Fruit fly (Drosophila melanogaster) whole organism, wandering third instar larva: Measurements from ENCODE around the gene CG42833.

Experiments used
- Abd-B ChIP-seq: fragments of >200 bp; optimal IDR thresholded peaks from 2 replicates; lab custom pipeline; 2017; ENCODE audit warnings: missing biosample characterization, missing genetic modification characterization
- Sp1 ChIP-seq: fragments of 200-800 bp; sonication (Bioruptor generic); optimal IDR thresholded peaks from 3 replicates; lab custom pipeline; 2019; ENCODE audit warnings: missing biosample characterization, mild to moderate bottlenecking, missing genetic modification characterization, moderate library complexity
- ey ChIP-seq: fragments of 200-800 bp; sonication (Bioruptor generic); optimal IDR thresholded peaks from 2 replicates; lab custom pipeline; 2016; ENCODE audit warnings: missing biosample characterization, missing genetic modification characterization
- lola ChIP-seq: fragments of >200 bp; optimal IDR thresholded peaks from 2 replicates; lab custom pipeline; 2017; ENCODE audit warnings: missing biosample characterization, missing genetic modification characterization
- psq ChIP-seq: fragments of 200-800 bp; sonication (Bioruptor generic); optimal IDR thresholded peaks from 3 replicates; lab custom pipeline; 2017; ENCODE audit warnings: missing biosample characterization, mild to moderate bottlenecking, missing genetic modification characterization, moderate library complexity

DNA sequence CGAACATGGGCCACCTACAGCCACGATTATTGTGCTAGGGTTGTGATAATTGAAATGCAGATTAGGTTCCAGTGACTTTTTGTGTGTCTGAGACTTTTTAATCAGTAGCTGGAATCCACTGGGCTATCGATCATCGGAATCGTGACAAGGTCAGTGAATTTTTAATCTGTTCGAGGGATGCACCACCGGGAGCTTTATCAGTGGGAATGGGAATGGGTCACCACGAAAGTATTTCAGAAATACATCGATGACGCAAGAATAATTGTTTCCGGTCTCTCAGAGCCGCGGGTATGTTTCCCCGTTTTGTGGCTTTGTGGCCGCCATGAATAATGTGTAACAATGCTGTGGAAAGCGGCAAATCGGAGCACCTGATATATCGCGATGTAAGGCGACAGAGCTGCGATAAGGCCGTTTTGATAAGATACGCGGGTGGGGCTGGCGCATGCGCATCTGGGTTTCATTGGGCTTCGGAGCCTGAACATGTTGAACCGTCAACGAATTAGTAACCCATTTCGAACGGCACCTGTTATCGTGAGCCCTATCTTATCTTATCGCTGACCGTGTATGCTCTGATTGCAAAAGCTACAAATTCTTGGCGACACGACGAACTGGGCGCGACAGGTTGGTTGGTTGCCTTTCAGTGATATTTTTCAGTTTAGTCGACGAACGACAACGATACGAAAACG, 11.9 kb upstream of the CG42833 start, which contains the start of gene Ssk:
- TF ChIP-seq psq (no peak), Abd-B (GFP tag; lab: Kevin White, UChicago) (no peak), ey (no peak), Sp1 (GFP tag; lab: Kevin White, UChicago) (peak; percentile 7), lola (GFP tag; lab: Kevin White, UChicago) (no peak)
